Fruit fly (Drosophila melanogaster) whole organism: Measurements from ENCODE around the gene CG46304.

Source experiments
- CG8478 ChIP-seq: fragments of >200 bp; optimal IDR thresholded peaks from 2 replicates; lab custom pipeline; 2018; ENCODE audit warnings: inconsistent platforms
- Dll ChIP-seq: fragments of >200 bp; optimal IDR thresholded peaks from 2 replicates; lab custom pipeline; 2017
- EcR ChIP-seq, 2 experiments: fragments of >200 bp; optimal IDR thresholded peaks; 2 replicates each; lab custom pipeline; 2017; ENCODE audit warnings: missing biosample characterization in 2 of 2, missing genetic modification characterization in 2 of 2, missing genetic modification reagents in 2 of 2
- pan ChIP-seq: fragments of >200 bp; optimal IDR thresholded peaks from 2 replicates; lab custom pipeline; 2017
- psq ChIP-seq: fragments of >200 bp; optimal IDR thresholded peaks from 2 replicates; lab custom pipeline; 2017

- TF ChIP-seq Dll = no peak
- TF ChIP-seq pan (lab: Kevin White, UChicago) = no peak
- no peak for TF ChIP-seq EcR (GFP tag; optimal IDR thresholded peaks at IDR 0.05; lab: Kevin White, UChicago)
- TF ChIP-seq psq (lab: Kevin White, UChicago) = no peak
- TF ChIP-seq CG8478 (lab: Kevin White, UChicago) = no peak
These were observed 49.7 kb upstream of the CG46304 start for dm6 chr2L:18896371-18896770.
